Fruit fly (Drosophila melanogaster) whole organism, pupa: ENCODE data around the gene Arl6IP1.

Experiments
- CG10348 ChIP-seq: fragments of 200-800 bp; sonication (Bioruptor generic); IDR thresholded peaks from 2 replicates; pipeline ENCODE4 v1.3.6; 2022; ENCODE audit warnings: missing biosample characterization, missing genetic modification characterization
- CG12605 ChIP-seq: fragments of 200-800 bp; sonication (Bioruptor generic); IDR thresholded peaks from 2 replicates; pipeline ENCODE4 v1.3.6; 2022; ENCODE audit warnings: missing biosample characterization, missing genetic modification characterization
- CG13204 ChIP-seq: fragments of 200-800 bp; sonication (Bioruptor generic); optimal IDR thresholded peaks from 2 replicates; lab custom pipeline; 2018; ENCODE audit warnings: missing biosample characterization, mild to moderate bottlenecking, missing genetic modification characterization, moderate library complexity
- CG14655 ChIP-seq: fragments of 200-800 bp; sonication (Bioruptor generic); optimal IDR thresholded peaks from 3 replicates; lab custom pipeline; 2017; ENCODE audit warnings: mild to moderate bottlenecking, missing biosample characterization, missing genetic modification reagents, missing genetic modification characterization
- CG15710 ChIP-seq: fragments of 200-800 bp; sonication (Bioruptor generic); optimal IDR thresholded peaks from 2 replicates; lab custom pipeline; 2018; ENCODE audit warnings: missing biosample characterization, mild to moderate bottlenecking, missing genetic modification characterization, moderate library complexity
- CG17806 ChIP-seq: fragments of 200-800 bp; sonication (Bioruptor generic); optimal IDR thresholded peaks from 2 replicates; lab custom pipeline; 2018; ENCODE audit warnings: missing biosample characterization, mild to moderate bottlenecking, missing genetic modification characterization, moderate library complexity
- CG32121 ChIP-seq: fragments of 200-800 bp; sonication (Bioruptor generic); IDR thresholded peaks from 2 replicates; pipeline ENCODE4 v1.3.6; 2022; ENCODE audit warnings: missing biosample characterization, missing genetic modification characterization
- CG34367 ChIP-seq: fragments of 200-800 bp; sonication (Bioruptor generic); optimal IDR thresholded peaks from 2 replicates; lab custom pipeline; 2018; ENCODE audit warnings: missing biosample characterization, mild to moderate bottlenecking, missing genetic modification characterization
- CG4496 ChIP-seq: fragments of 200-800 bp; sonication (Bioruptor generic); IDR thresholded peaks from 3 replicates; pipeline ENCODE4 v1.3.6; 2022; ENCODE audit warnings: missing biosample characterization, missing genetic modification characterization
- CG8159 ChIP-seq: fragments of 200-800 bp; sonication (Bioruptor generic); optimal IDR thresholded peaks from 3 replicates; lab custom pipeline; 2018; ENCODE audit warnings: missing biosample characterization, mild to moderate bottlenecking, missing genetic modification characterization, moderate library complexity
- CG8301 ChIP-seq: fragments of 200-800 bp; sonication (Bioruptor generic); optimal IDR thresholded peaks from 2 replicates; lab custom pipeline; 2018; ENCODE audit warnings: missing biosample characterization, mild to moderate bottlenecking, missing genetic modification characterization
- CG9948 ChIP-seq: fragments of 200-800 bp; sonication (Bioruptor generic); optimal IDR thresholded peaks from 2 replicates; lab custom pipeline; 2018; ENCODE audit warnings: missing biosample characterization, mild to moderate bottlenecking, missing genetic modification characterization, moderate library complexity
- D1 ChIP-seq: fragments of 200-800 bp; sonication (Bioruptor generic); optimal IDR thresholded peaks from 2 replicates; lab custom pipeline; 2018; ENCODE audit warnings: missing biosample characterization, mild to moderate bottlenecking, missing genetic modification characterization, moderate library complexity
- EcR ChIP-seq: fragments of 200-800 bp; sonication (Bioruptor generic); optimal IDR thresholded peaks from 3 replicates; lab custom pipeline; 2019; ENCODE audit warnings: missing biosample characterization, missing genetic modification characterization, mild to moderate bottlenecking, moderate library complexity, missing genetic modification reagents
- Ets98B ChIP-seq: fragments of 200-800 bp; sonication (Bioruptor generic); IDR thresholded peaks from 2 replicates; pipeline ENCODE4 v1.3.6; 2022; ENCODE audit warnings: missing biosample characterization, missing genetic modification characterization
- Pif1A ChIP-seq: fragments of 200-800 bp; sonication (Bioruptor generic); optimal IDR thresholded peaks from 3 replicates; lab custom pipeline; 2016; ENCODE audit warnings: missing biosample characterization, missing genetic modification characterization
- Pif1B ChIP-seq: fragments of 200-800 bp; sonication (Bioruptor generic); optimal IDR thresholded peaks from 3 replicates; lab custom pipeline; 2016; ENCODE audit warnings: missing biosample characterization, missing genetic modification characterization
- Snoo ChIP-seq: fragments of 200-800 bp; sonication (Bioruptor generic); optimal IDR thresholded peaks from 3 replicates; lab custom pipeline; 2017; ENCODE audit warnings: missing biosample characterization, mild to moderate bottlenecking, missing genetic modification characterization, inconsistent platforms
- fd96Ca ChIP-seq: fragments of 200-800 bp; sonication (Bioruptor generic); IDR thresholded peaks from 3 replicates; pipeline ENCODE4 v1.3.6; 2022; ENCODE audit warnings: missing biosample characterization, missing genetic modification characterization
- gl ChIP-seq: fragments of 200-800 bp; sonication (Bioruptor generic); optimal IDR thresholded peaks from 2 replicates; lab custom pipeline; 2018; ENCODE audit warnings: missing biosample characterization, mild to moderate bottlenecking, missing genetic modification characterization
- rn ChIP-seq: fragments of 200-800 bp; sonication (Bioruptor generic); IDR thresholded peaks from 2 replicates; pipeline ENCODE4 v1.3.6; 2022; ENCODE audit warnings: missing biosample characterization, missing genetic modification characterization

Gene Arl6IP1

dm6 chr3R:16613300-16613699, 30.1 kb upstream of the Arl6IP1 start, which contains the start of gene CG12783:
Gene CG12783, minus strand, starts transcription at chr3R:16613400.
- TF ChIP-seq CG9948 (tag; lab: Kevin White, UChicago) (no peak), rn (GFP tag; lab: Robert Waterston, UW) (no peak), fd96Ca (GFP tag; lab: Robert Waterston, UW) (no peak)

dm6 chr3R:16614241-16614640, 29.2 kb upstream of the Arl6IP1 start, which contains the start of gene CG10340:
Gene CG10340, minus strand, starts transcription at chr3R:16614391.
- TF ChIP-seq CG13204 (no peak), D1 (tag; lab: Kevin White, UChicago) (peak; percentile 78)

dm6 chr3R:16615009-16615408, 28.4 kb upstream of the Arl6IP1 start, which contains the start of gene CG17562:
Gene CG17562, plus strand, starts transcription at chr3R:16615309.
- TF ChIP-seq CG4496 (GFP tag; lab: Robert Waterston, UW) = no peak
- no peak for TF ChIP-seq CG32121 (GFP tag; lab: Robert Waterston, UW)
- TF ChIP-seq CG8159 (tag; lab: Kevin White, UChicago) = no peak
- no peak for TF ChIP-seq CG17806 (tag; lab: Kevin White, UChicago)
- no peak for TF ChIP-seq CG8301 (tag; lab: Kevin White, UChicago)
- no peak for TF ChIP-seq Snoo (tag; lab: Kevin White, UChicago)
- TF ChIP-seq CG13204 = no peak
- no peak for TF ChIP-seq CG10348 (GFP tag; lab: Robert Waterston, UW)
- TF ChIP-seq D1 (tag; lab: Kevin White, UChicago) = no peak
- no peak for TF ChIP-seq Pif1A (GFP tag; lab: Kevin White, UChicago)
- TF ChIP-seq Pif1B (GFP tag; lab: Kevin White, UChicago) = no peak
- TF ChIP-seq CG9948 (tag; lab: Kevin White, UChicago) = no peak
- no peak for TF ChIP-seq CG12605 (GFP tag; lab: Robert Waterston, UW)
- no peak for TF ChIP-seq gl
- no peak for TF ChIP-seq rn (GFP tag; lab: Robert Waterston, UW)
- no peak for TF ChIP-seq CG34367 (tag; lab: Kevin White, UChicago)
- TF ChIP-seq, all 21 proteins: peak for 0

dm6 chr3R:16617650-16618049, 25.8 kb upstream of the Arl6IP1 start, which contains the start of gene CG17560:
Gene CG17560, plus strand, starts transcription at chr3R:16617950.
- TF ChIP-seq CG9948 (tag; lab: Kevin White, UChicago) (no peak), CG4496 (GFP tag; lab: Robert Waterston, UW) (no peak), CG13204 (no peak), rn (GFP tag; lab: Robert Waterston, UW) (no peak), CG34367 (tag; lab: Kevin White, UChicago) (no peak), fd96Ca (GFP tag; lab: Robert Waterston, UW) (no peak), CG32121 (GFP tag; lab: Robert Waterston, UW) (no peak), D1 (tag; lab: Kevin White, UChicago) (no peak), CG8301 (tag; lab: Kevin White, UChicago) (no peak), CG12605 (GFP tag; lab: Robert Waterston, UW) (no peak)

- no peak for TF ChIP-seq EcR (GFP tag; lab: Kevin White, UChicago)
- no peak for TF ChIP-seq CG34367 (tag; lab: Kevin White, UChicago)
- no peak for TF ChIP-seq CG8301 (tag; lab: Kevin White, UChicago)
- TF ChIP-seq fd96Ca (GFP tag; lab: Robert Waterston, UW) = no peak
- no peak for TF ChIP-seq CG14655 (GFP tag; lab: Kevin White, UChicago)
- no peak for TF ChIP-seq CG32121 (GFP tag; lab: Robert Waterston, UW)
- TF ChIP-seq CG15710 (tag; lab: Kevin White, UChicago) = no peak
- no peak for TF ChIP-seq rn (GFP tag; lab: Robert Waterston, UW)
- TF ChIP-seq Ets98B (GFP tag; lab: Robert Waterston, UW) = no peak
- no peak for TF ChIP-seq CG13204
- TF ChIP-seq Pif1A (GFP tag; lab: Kevin White, UChicago) = no peak
Measured at dm6 chr3R:16620478-16620877, 22.9 kb upstream of the Arl6IP1 start, which contains the start of gene CG14893. Gene CG14893, plus strand, starts transcription at chr3R:16620778.

- TF ChIP-seq CG13204 = no peak
Measured at dm6 chr3R:16624371-16624749, 19.0 kb upstream of the Arl6IP1 start, which contains the start of gene Ccdc114. Gene Ccdc114, minus strand, starts transcription at chr3R:16624717.

dm6 chr3R:16624750-16625549, 18.5 kb upstream of the Arl6IP1 start, which contains the start of gene Fas1:
Gene Fas1, plus strand, starts transcription at chr3R:16625238.
- TF ChIP-seq Pif1A (GFP tag; lab: Kevin White, UChicago) = no peak
- no peak for TF ChIP-seq CG8301 (tag; lab: Kevin White, UChicago)
- 0 out of 2 replicates have a peak, but pooled peaks have one; percentile 12 for TF ChIP-seq Ets98B (GFP tag; lab: Robert Waterston, UW)
- TF ChIP-seq CG4496 (GFP tag; lab: Robert Waterston, UW) = no peak
- TF ChIP-seq CG12605 (GFP tag; lab: Robert Waterston, UW) = no peak
- TF ChIP-seq CG13204 = no peak
- no peak for TF ChIP-seq Snoo (tag; lab: Kevin White, UChicago)
- no peak for TF ChIP-seq CG8159 (tag; lab: Kevin White, UChicago)
- TF ChIP-seq Pif1B (GFP tag; lab: Kevin White, UChicago) = no peak
- TF ChIP-seq CG32121 (GFP tag; lab: Robert Waterston, UW) = no peak
- TF ChIP-seq CG9948 (tag; lab: Kevin White, UChicago) = no peak
- TF ChIP-seq fd96Ca (GFP tag; lab: Robert Waterston, UW) = 0 out of 3 replicates have a peak, but pooled peaks have one; percentile 36
- no peak for TF ChIP-seq CG17806 (tag; lab: Kevin White, UChicago)
- TF ChIP-seq CG34367 (tag; lab: Kevin White, UChicago) = no peak
- TF ChIP-seq rn (GFP tag; lab: Robert Waterston, UW) = no peak
- no peak for TF ChIP-seq CG15710 (tag; lab: Kevin White, UChicago)
- TF ChIP-seq gl = no peak
